Fruit fly (Drosophila melanogaster): Measurements from ENCODE around the gene BBIP1.

- TF ChIP-seq usp (GFP tag; optimal IDR thresholded peaks at IDR 0.05) (no peak), CG32264 (GFP tag; optimal IDR thresholded peaks at IDR 0.05) (no peak), pan (optimal IDR thresholded peaks at IDR 0.05) (no peak), Hr78 (GFP tag; optimal IDR thresholded peaks at IDR 0.05) (no peak), h (GFP tag; optimal IDR thresholded peaks at IDR 0.05) (no peak), rgr (GFP tag; optimal IDR thresholded peaks at IDR 0.05) (no peak), OdsH (GFP tag; optimal IDR thresholded peaks at IDR 0.05) (no peak), Sp1 (GFP tag; optimal IDR thresholded peaks at IDR 0.05) (no peak), dl (GFP tag; optimal IDR thresholded peaks at IDR 0.05; ENCODE audit: insufficient read depth in 1 of 2, partially characterized antibody in 2 of 2) (no peak), GATAd (GFP tag; optimal IDR thresholded peaks at IDR 0.05) (no peak), fru (GFP tag; optimal IDR thresholded peaks at IDR 0.05) (no peak)
Measured at dm6 chr3R:9408069-9408468, 3.9 kb downstream of the BBIP1 start, which contains the start of gene CG44261.

All from whole organism, wandering third instar larva.